Fruit fly (Drosophila melanogaster) whole organism, embryonic: ENCODE results near the gene CG14043.

Experiments
- BtbVII ChIP-seq: fragments of 200-800 bp; sonication (Bioruptor generic); optimal IDR thresholded peaks from 3 replicates; lab custom pipeline; 2017; ENCODE audit warnings: missing biosample characterization, mild to moderate bottlenecking, missing genetic modification characterization
- CG1024 ChIP-seq: fragments of 200-800 bp; sonication (Bioruptor generic); IDR thresholded peaks from 2 replicates; pipeline ENCODE4 v1.3.6; 2022; ENCODE audit warnings: missing biosample characterization, missing genetic modification characterization
- CG10274 ChIP-seq: fragments of 200-800 bp; sonication (Bioruptor generic); optimal IDR thresholded peaks from 3 replicates; lab custom pipeline; 2017; ENCODE audit warnings: missing biosample characterization, mild to moderate bottlenecking, missing genetic modification characterization
- CG15269 ChIP-seq: fragments of 200-800 bp; sonication (Bioruptor generic); optimal IDR thresholded peaks from 2 replicates; lab custom pipeline; 2018; ENCODE audit warnings: missing biosample characterization, mild to moderate bottlenecking, missing genetic modification characterization, moderate library complexity
- CG1647 ChIP-seq: fragments of 200-800 bp; sonication (Bioruptor generic); optimal IDR thresholded peaks from 3 replicates; lab custom pipeline; 2016; ENCODE audit warnings: missing biosample characterization, missing genetic modification characterization
- CG17186 ChIP-seq: fragments of 200-800 bp; sonication (Bioruptor generic); optimal IDR thresholded peaks from 3 replicates; lab custom pipeline; 2017; ENCODE audit warnings: missing biosample characterization, missing genetic modification reagents, missing genetic modification characterization
- CG17802 ChIP-seq: fragments of 200-800 bp; sonication (Bioruptor generic); optimal IDR thresholded peaks from 2 replicates; lab custom pipeline; 2018; ENCODE audit warnings: missing biosample characterization, mild to moderate bottlenecking, missing genetic modification characterization, moderate library complexity
- CG3065 ChIP-seq: fragments of 200-800 bp; sonication (Bioruptor generic); optimal IDR thresholded peaks from 2 replicates; lab custom pipeline; 2016; ENCODE audit warnings: missing biosample characterization, missing genetic modification characterization
- CG3726 ChIP-seq: fragments of 200-800 bp; sonication (Bioruptor generic); IDR thresholded peaks from 3 replicates; pipeline ENCODE4, ENCODE4 v1.3.6; 2022; ENCODE audit warnings: missing biosample characterization, missing genetic modification characterization
- CG6683 ChIP-seq: fragments of 200-800 bp; sonication (Bioruptor generic); optimal IDR thresholded peaks from 2 replicates; lab custom pipeline; 2017; ENCODE audit warnings: missing biosample characterization, mild to moderate bottlenecking, missing genetic modification characterization, missing genetic modification reagents
- CG8924 ChIP-seq: fragments of 200-800 bp; optimal IDR thresholded peaks from 3 replicates; lab custom pipeline; 2019; ENCODE audit warnings: missing biosample characterization, mild to moderate bottlenecking, missing genetic modification characterization, moderate library complexity
- CG9215 ChIP-seq: fragments of 200-800 bp; sonication (Bioruptor generic); IDR thresholded peaks from 2 replicates; pipeline ENCODE4 v1.3.6; 2022; ENCODE audit warnings: missing biosample characterization, missing genetic modification characterization
- Camta ChIP-seq: fragments of 200-800 bp; sonication (Bioruptor generic); optimal IDR thresholded peaks from 2 replicates; lab custom pipeline; 2016; ENCODE audit warnings: missing biosample characterization, missing genetic modification characterization
- CkIIα-i1 ChIP-seq: fragments of 200-800 bp; sonication (Bioruptor generic); IDR thresholded peaks from 2 replicates; pipeline ENCODE4 v1.3.6; 2022; ENCODE audit warnings: missing biosample characterization, missing genetic modification characterization
- Dref ChIP-seq: fragments of 200-800 bp; sonication (Bioruptor generic); IDR thresholded peaks from 2 replicates; pipeline ENCODE4 v1.3.6; 2022; ENCODE audit warnings: missing biosample characterization, missing genetic modification characterization
- Drgx ChIP-seq: fragments of 200-800 bp; sonication (Bioruptor generic); IDR thresholded peaks from 2 replicates; pipeline ENCODE4 v1.3.6; 2022; ENCODE audit warnings: missing biosample characterization, missing genetic modification characterization
- Ets65A ChIP-seq: fragments of 200-800 bp; sonication (Bioruptor generic); peaks from one replicate; lab custom pipeline; 2016; ENCODE audit warnings: missing biosample characterization, missing genetic modification characterization
- Fer3 ChIP-seq: fragments of 200-800 bp; sonication (Bioruptor generic); optimal IDR thresholded peaks from 2 replicates; lab custom pipeline; 2018; ENCODE audit warnings: missing biosample characterization, mild to moderate bottlenecking, missing genetic modification characterization, moderate library complexity
- Hey ChIP-seq: fragments of 200-800 bp; sonication (Bioruptor generic); optimal IDR thresholded peaks from 3 replicates; lab custom pipeline; 2018; ENCODE audit warnings: missing biosample characterization, mild to moderate bottlenecking, missing genetic modification characterization
- HmgD ChIP-seq: fragments of 200-800 bp; sonication (Bioruptor generic); optimal IDR thresholded peaks from 3 replicates; lab custom pipeline; 2016; ENCODE audit warnings: missing biosample characterization, missing genetic modification characterization
- HmgZ ChIP-seq: fragments of 200-800 bp; sonication (Bioruptor generic); optimal IDR thresholded peaks from 2 replicates; lab custom pipeline; 2018; ENCODE audit warnings: missing biosample characterization, mild to moderate bottlenecking, missing genetic modification characterization
- Hr3 ChIP-seq: fragments of 200-800 bp; sonication (Bioruptor generic); optimal IDR thresholded peaks from 3 replicates; lab custom pipeline; 2016; ENCODE audit warnings: missing biosample characterization, missing genetic modification characterization
- Hr39 ChIP-seq: fragments of >200 bp; optimal IDR thresholded peaks from 2 replicates; lab custom pipeline; 2017
- Jarid2 ChIP-seq: fragments of 200-800 bp; sonication (Bioruptor generic); optimal IDR thresholded peaks from 3 replicates; lab custom pipeline; 2017; ENCODE audit warnings: mild to moderate bottlenecking, missing biosample characterization, missing genetic modification reagents, missing genetic modification characterization
- Mes4 ChIP-seq: fragments of 200-800 bp; sonication (Bioruptor generic); optimal IDR thresholded peaks from 2 replicates; lab custom pipeline; 2016; ENCODE audit warnings: missing biosample characterization, missing genetic modification characterization
- NFAT ChIP-seq: fragments of 200-800 bp; sonication (Bioruptor generic); IDR thresholded peaks from 2 replicates; pipeline ENCODE4 v1.3.6; 2022; ENCODE audit warnings: missing biosample characterization, missing genetic modification characterization
- Nf-YA ChIP-seq: fragments of 200-800 bp; sonication (Bioruptor generic); IDR thresholded peaks from 2 replicates; pipeline ENCODE4 v1.3.6; 2022; ENCODE audit warnings: missing biosample characterization, missing genetic modification characterization
- Xbp1 ChIP-seq: fragments of 200-800 bp; sonication (Bioruptor generic); optimal IDR thresholded peaks from 3 replicates; lab custom pipeline; 2016; ENCODE audit warnings: missing biosample characterization, mild to moderate bottlenecking, missing genetic modification characterization
- chinmo ChIP-seq: fragments of 200-800 bp; sonication (Bioruptor generic); IDR thresholded peaks from 4 replicates; pipeline ENCODE4 v1.3.6; 2022; ENCODE audit warnings: missing biosample characterization, missing genetic modification characterization; ENCODE audit not compliant: partially characterized antibody
- crc ChIP-seq: fragments of 200-800 bp; sonication (Bioruptor generic); optimal IDR thresholded peaks from 2 replicates; lab custom pipeline; 2016; ENCODE audit warnings: missing biosample characterization, missing genetic modification characterization
- danr ChIP-seq: fragments of 200-800 bp; sonication (Bioruptor generic); IDR thresholded peaks from 2 replicates; pipeline ENCODE4 v1.3.6; 2022; ENCODE audit warnings: missing biosample characterization, missing genetic modification characterization
- disco-r ChIP-seq: fragments of 200-800 bp; sonication (Bioruptor generic); optimal IDR thresholded peaks from 2 replicates; lab custom pipeline; 2016; ENCODE audit warnings: missing biosample characterization, missing genetic modification characterization
- emc ChIP-seq: fragments of 200-800 bp; sonication (Bioruptor generic); optimal IDR thresholded peaks from 2 replicates; lab custom pipeline; 2016; ENCODE audit warnings: missing biosample characterization, missing genetic modification characterization
- en ChIP-seq: fragments of 200-800 bp; sonication (Bioruptor generic); optimal IDR thresholded peaks from 2 replicates; lab custom pipeline; 2016; ENCODE audit warnings: missing biosample characterization, missing genetic modification characterization
- esg ChIP-seq: fragments of 200-800 bp; sonication (Bioruptor generic); conservative IDR thresholded peaks from 2 replicates; pipeline ENCODE4 v1.3.6; 2022; ENCODE audit warnings: missing biosample characterization, missing genetic modification characterization
- ewg ChIP-seq: fragments of 200-800 bp; sonication (Bioruptor generic); optimal IDR thresholded peaks from 3 replicates; lab custom pipeline; 2017; ENCODE audit warnings: mild to moderate bottlenecking, missing biosample characterization, missing genetic modification reagents, missing genetic modification characterization
- fd102C ChIP-seq: fragments of 200-800 bp; sonication (Bioruptor generic); optimal IDR thresholded peaks from 2 replicates; lab custom pipeline; 2018; ENCODE audit warnings: missing biosample characterization, mild to moderate bottlenecking, missing genetic modification characterization, moderate library complexity
- ftz-f1 ChIP-seq: fragments of 200-800 bp; sonication (Bioruptor generic); optimal IDR thresholded peaks from 2 replicates; lab custom pipeline; 2016; ENCODE audit warnings: missing biosample characterization, missing genetic modification characterization
- grn ChIP-seq: fragments of 200-800 bp; sonication (Bioruptor generic); optimal IDR thresholded peaks from 3 replicates; lab custom pipeline; 2017; ENCODE audit warnings: missing biosample characterization, missing genetic modification characterization
- hkb ChIP-seq, 2 experiments: fragments of 200-800 bp in 1 of 2; fragments of >200 bp in 1 of 2; sonication (Bioruptor generic) in 1 of 2; IDR thresholded peaks in 1 of 2; optimal IDR thresholded peaks in 1 of 2; 2 replicates each; pipeline versions ENCODE4 v1.3.6 to Lab custom; 2017 to 2022; ENCODE audit warnings: missing biosample characterization in 1 of 2, missing genetic modification characterization in 1 of 2
- insv ChIP-seq, 2 experiments: fragments of 200-800 bp; sonication (Bioruptor generic); optimal IDR thresholded peaks; 3 replicates each; lab custom pipeline; 2016 to 2018; ENCODE audit warnings: missing biosample characterization in 2 of 2, missing genetic modification characterization in 2 of 2
- ken ChIP-seq: fragments of 200-800 bp; sonication (Bioruptor generic); IDR thresholded peaks from 3 replicates; pipeline ENCODE4 v1.3.6; 2022; ENCODE audit warnings: missing biosample characterization, missing genetic modification characterization
- nerfin-1 ChIP-seq: fragments of 200-800 bp; sonication (Bioruptor generic); optimal IDR thresholded peaks from 3 replicates; lab custom pipeline; 2019; ENCODE audit warnings: missing biosample characterization, mild to moderate bottlenecking, missing genetic modification characterization, moderate library complexity
- pfk ChIP-seq: fragments of 200-800 bp; sonication (Bioruptor generic); optimal IDR thresholded peaks from 2 replicates; lab custom pipeline; 2018; ENCODE audit warnings: missing biosample characterization, mild to moderate bottlenecking, missing genetic modification characterization, moderate library complexity
- phol ChIP-seq: fragments of 200-800 bp; sonication (Bioruptor generic); optimal IDR thresholded peaks from 3 replicates; lab custom pipeline; 2018; ENCODE audit warnings: missing biosample characterization, mild to moderate bottlenecking, missing genetic modification characterization, moderate library complexity
- prd ChIP-seq, 3 experiments: fragments of >200 bp in 2 of 3; fragments of 200-800 bp in 1 of 3; sonication (Bioruptor generic) in 1 of 3; optimal IDR thresholded peaks in 2 of 3; IDR thresholded peaks in 1 of 3; 2 replicates in 2 of 3; 3 replicates in 1 of 3; pipeline versions ENCODE4 v1.3.6 to Lab custom; 2017 to 2022; ENCODE audit warnings: missing biosample characterization in 1 of 3, missing genetic modification characterization in 1 of 3
- run ChIP-seq: fragments of 200-800 bp; sonication (Bioruptor generic); optimal IDR thresholded peaks from 3 replicates; lab custom pipeline; 2018; ENCODE audit warnings: missing biosample characterization, mild to moderate bottlenecking, missing genetic modification characterization
- sim ChIP-seq: fragments of 200-800 bp; sonication (Bioruptor generic); IDR thresholded peaks from 2 replicates; pipeline ENCODE4 v1.3.6; 2022; ENCODE audit warnings: missing biosample characterization, missing genetic modification characterization
- sima ChIP-seq: fragments of 200-800 bp; sonication (Bioruptor generic); optimal IDR thresholded peaks from 2 replicates; lab custom pipeline; 2016; ENCODE audit warnings: missing biosample characterization, missing genetic modification characterization
- toy ChIP-seq: fragments of 200-800 bp; sonication (Bioruptor generic); IDR thresholded peaks from 2 replicates; pipeline ENCODE4 v1.3.6; 2022; ENCODE audit warnings: missing biosample characterization, missing genetic modification characterization
- zen2 ChIP-seq: fragments of 200-800 bp; sonication (Bioruptor generic); IDR thresholded peaks from 3 replicates; pipeline ENCODE4 v1.3.6; 2022; ENCODE audit warnings: missing biosample characterization, missing genetic modification characterization; ENCODE audit not compliant: partially characterized antibody

Gene CG14043

dm6 chr2L:5010784-5011260 lies 39.3 kb downstream of the CG14043 start, which contains the start of the genes CG31917, Tfb5 and SelT (continued):
- TF ChIP-seq CG1024 (GFP tag; lab: Robert Waterston, UW) (peak; percentile 34; the same call in 1 of the 2 replicates), Hey (tag; lab: Kevin White, UChicago) (no peak), en (GFP tag; lab: Kevin White, UChicago) (no peak), Ets65A (GFP tag; lab: Kevin White, UChicago) (peak; percentile 94), emc (no peak), ewg (GFP tag; lab: Kevin White, UChicago) (peak; percentile 36), Hr3 (GFP tag; lab: Kevin White, UChicago) (peak; percentile 53), Nf-YA (GFP tag; lab: Robert Waterston, UW) (no peak), zen2 (GFP tag; lab: Robert Waterston, UW) (peak; percentile 28; the same call in 2 of the 3 replicates), CG8924 (peak; percentile 62), toy (no peak), insv (GFP tag; optimal IDR thresholded peaks at IDR 0.05; lab: Kevin White, UChicago) (peak in 1 of 2 experiments; percentile 44), CG15269 (tag; lab: Kevin White, UChicago) (no peak), CG3065 (GFP tag; lab: Kevin White, UChicago) (no peak), chinmo (GFP tag; lab: Robert Waterston, UW) (no peak), CG9215 (GFP tag; lab: Robert Waterston, UW) (peak; percentile 18; the same call in 1 of the 2 replicates), CG1647 (GFP tag; lab: Kevin White, UChicago) (peak; percentile 35), Xbp1 (GFP tag; lab: Kevin White, UChicago) (peak; percentile 65), hkb (optimal IDR thresholded peaks at IDR 0.05; lab: Kevin White, UChicago) (no peak), hkb (GFP tag; IDR thresholded peaks at IDR 0.05; lab: Robert Waterston, UW) (0 out of 2 replicates have a peak, but pooled peaks have one; percentile 15), run (tag; lab: Kevin White, UChicago) (no peak), Camta (no peak), CG17802 (tag; lab: Kevin White, UChicago) (peak; percentile 36), danr (GFP tag; lab: Robert Waterston, UW) (peak; percentile 34; the same call in 1 of the 2 replicates), pfk (GFP tag; lab: Kevin White, UChicago) (no peak), Fer3 (tag; lab: Kevin White, UChicago) (peak; percentile 18), Jarid2 (GFP tag; lab: Kevin White, UChicago) (no peak), sim (GFP tag; lab: Robert Waterston, UW) (no peak), fd102C (GFP tag; lab: Kevin White, UChicago) (no peak), CG10274 (GFP tag; lab: Kevin White, UChicago) (no peak), nerfin-1 (tag; lab: Kevin White, UChicago) (peak; percentile 45), grn (GFP tag; lab: Kevin White, UChicago) (no peak), Dref (GFP tag; lab: Robert Waterston, UW) (peak; percentile 59), Hr39 (lab: Kevin White, UChicago) (no peak), ftz-f1 (GFP tag; lab: Kevin White, UChicago) (peak; percentile 67), esg (no peak), NFAT (no peak), CkIIα-i1 (GFP tag; lab: Robert Waterston, UW) (no peak), prd (optimal IDR thresholded peaks at IDR 0.05; lab: Kevin White, UChicago) (no peak), prd (GFP tag; IDR thresholded peaks at IDR 0.05; lab: Robert Waterston, UW) (peak; percentile 55; the same call in 2 of the 3 replicates), disco-r (GFP tag; lab: Kevin White, UChicago) (peak; percentile 55), CG3726 (GFP tag; lab: Robert Waterston, UW) (no peak), phol (tag; lab: Kevin White, UChicago) (peak; percentile 70), Drgx (GFP tag; lab: Robert Waterston, UW) (no peak), ken (no peak), crc (GFP tag; lab: Kevin White, UChicago) (no peak), HmgD (GFP tag; lab: Kevin White, UChicago) (peak; percentile 62), sima (GFP tag; lab: Kevin White, UChicago) (no peak), HmgZ (tag; lab: Kevin White, UChicago) (peak; percentile 76), BtbVII (no peak), CG17186 (GFP tag; lab: Kevin White, UChicago) (no peak), CG6683 (GFP tag; lab: Kevin White, UChicago) (no peak), Mes4 (GFP tag; lab: Kevin White, UChicago) (no peak)
